Worm (Caenorhabditis elegans): ENCODE measurements around the gene T07G12.5.

- no peak for TF ChIP-seq daf-12 (tag; optimal IDR thresholded peaks at IDR 0.05)
- no peak for TF ChIP-seq aly-2 (tag; optimal IDR thresholded peaks at IDR 0.05)
- no peak for TF ChIP-seq skn-1 (tag; optimal IDR thresholded peaks at IDR 0.05)
- TF ChIP-seq ztf-4 (tag; optimal IDR thresholded peaks at IDR 0.05): no peak
- TF ChIP-seq pha-4 (tag; optimal IDR thresholded peaks at IDR 0.05): no peak
- no peak for TF ChIP-seq mdl-1 (tag; optimal IDR thresholded peaks at IDR 0.05)
- no peak for TF ChIP-seq nhr-28 (tag; optimal IDR thresholded peaks at IDR 0.05)
- no peak for TF ChIP-seq nhr-11 (tag; optimal IDR thresholded peaks at IDR 0.05)
- no peak for TF ChIP-seq snpc-4 (tag; optimal IDR thresholded peaks at IDR 0.05)
- TF ChIP-seq ZK546.5 (tag; optimal IDR thresholded peaks at IDR 0.05): no peak
- TF ChIP-seq nhr-77 (tag; optimal IDR thresholded peaks at IDR 0.05): no peak
These were observed 33.4 kb upstream of the T07G12.5 start, which contains the start of gene lgc-43 for ce11 chrIV:10578367-10578766.

All from whole organism, L3 larva.